Fruit fly (Drosophila melanogaster): Measurements from ENCODE around the gene CG34150.

CG34150 gene

dm6 chr3R:24813637-24814301 is at the start of gene CG34150, which contains the start of gene lili (continued):
- no peak for TF ChIP-seq D19A (tag; optimal IDR thresholded peaks at IDR 0.05)
- peak; percentile 61; the same call in 1 of the 2 replicates for TF ChIP-seq lmd (GFP tag; IDR thresholded peaks at IDR 0.05)
- peak; percentile 13 for TF ChIP-seq CG3407 (GFP tag; optimal IDR thresholded peaks at IDR 0.05)
- TF ChIP-seq CG11093 (GFP tag; IDR thresholded peaks at IDR 0.05): peak; percentile 44; the same call in 1 of the 3 replicates
- no peak for TF ChIP-seq CG9876 (GFP tag; optimal IDR thresholded peaks at IDR 0.05)
- no peak for TF ChIP-seq Elba2 (GFP tag; optimal IDR thresholded peaks at IDR 0.05)
- no peak for TF ChIP-seq CG2875 (GFP tag; optimal IDR thresholded peaks at IDR 0.05)
- TF ChIP-seq sima (GFP tag; optimal IDR thresholded peaks at IDR 0.05): peak; percentile 41
- TF ChIP-seq slp2 (GFP tag; optimal IDR thresholded peaks at IDR 0.05): peak; percentile 29
- TF ChIP-seq Deaf1 (tag; optimal IDR thresholded peaks at IDR 0.05): no peak
- TF ChIP-seq crol (GFP tag; IDR thresholded peaks at IDR 0.05): no peak
- TF ChIP-seq Opbp (GFP tag; IDR thresholded peaks at IDR 0.05; ENCODE audit: partially characterized antibody): peak; percentile 71; the same call in 2 of the 3 replicates
- peak; percentile 70 for TF ChIP-seq scrt (GFP tag; optimal IDR thresholded peaks at IDR 0.05)
- peak; percentile 73 for TF ChIP-seq CG9215 (GFP tag; IDR thresholded peaks at IDR 0.05)
- peak; percentile 47 for TF ChIP-seq luna (GFP tag; optimal IDR thresholded peaks at IDR 0.05)
- TF ChIP-seq CG6791 (GFP tag; IDR thresholded peaks at IDR 0.05; ENCODE audit: partially characterized antibody): peak; percentile 76
- TF ChIP-seq Gug (GFP tag; IDR thresholded peaks at IDR 0.05): peak; percentile 57; the same call in 3 of the 4 replicates
- peak; percentile 81 for TF ChIP-seq CG2678 (tag; optimal IDR thresholded peaks at IDR 0.05)
- TF ChIP-seq CG12659 (GFP tag; optimal IDR thresholded peaks at IDR 0.05): peak; percentile 80
- TF ChIP-seq CG13894 (tag; optimal IDR thresholded peaks at IDR 0.05): peak; percentile 80
- TF ChIP-seq CG6689 (GFP tag; IDR thresholded peaks at IDR 0.05): peak; percentile 80
- peak; percentile 75 for TF ChIP-seq hbn (GFP tag; IDR thresholded peaks at IDR 0.05; ENCODE audit: partially characterized antibody)
- TF ChIP-seq sens (GFP tag): peak; percentile 97
- peak; percentile 77 for TF ChIP-seq PHDP (tag; optimal IDR thresholded peaks at IDR 0.05)
- peak; percentile 57 for TF ChIP-seq CG1024 (GFP tag; IDR thresholded peaks at IDR 0.05)
- peak; percentile 70 for TF ChIP-seq CG10147 (GFP tag; optimal IDR thresholded peaks at IDR 0.05)
- TF ChIP-seq CG8290 (GFP tag; optimal IDR thresholded peaks at IDR 0.05): peak; percentile 90
- TF ChIP-seq CG8290 (tag; optimal IDR thresholded peaks at IDR 0.05): peak; percentile 19 to 21
- no peak for TF ChIP-seq Hr39 (optimal IDR thresholded peaks at IDR 0.05)
- TF ChIP-seq HmgZ (tag; optimal IDR thresholded peaks at IDR 0.05): peak; percentile 63
- peak; percentile 70 for TF ChIP-seq CG1602 (GFP tag; optimal IDR thresholded peaks at IDR 0.05)
- peak; percentile 90 for TF ChIP-seq CG17359 (tag; optimal IDR thresholded peaks at IDR 0.05)
- peak; percentile 80; the same call in 1 of the 2 replicates for TF ChIP-seq Atf6 (GFP tag; IDR thresholded peaks at IDR 0.05)
- peak; percentile 64 for TF ChIP-seq CG1647 (GFP tag; optimal IDR thresholded peaks at IDR 0.05)
- TF ChIP-seq CG7372 (GFP tag; IDR thresholded peaks at IDR 0.05): peak; percentile 72; the same call in 1 of the 2 replicates
- TF ChIP-seq hkb (optimal IDR thresholded peaks at IDR 0.05): peak; percentile 19
- peak; percentile 69 for TF ChIP-seq hkb (GFP tag; IDR thresholded peaks at IDR 0.05)
- TF ChIP-seq HLH4C (GFP tag; IDR thresholded peaks at IDR 0.05; ENCODE audit: partially characterized antibody): peak; percentile 71; the same call in 2 of the 3 replicates
- TF ChIP-seq repo (GFP tag; optimal IDR thresholded peaks at IDR 0.05): peak; percentile 53
- peak; percentile 71 for TF ChIP-seq lab (GFP tag; optimal IDR thresholded peaks at IDR 0.05)
- TF ChIP-seq CG1832 (GFP tag; optimal IDR thresholded peaks at IDR 0.05): no peak
- peak; percentile 73 for TF ChIP-seq inv (GFP tag; IDR thresholded peaks at IDR 0.05; ENCODE audit: partially characterized antibody)
- peak; percentile 62 for TF ChIP-seq CG11085 (GFP tag; IDR thresholded peaks at IDR 0.05)
- peak; percentile 87 for TF ChIP-seq chm (GFP tag; IDR thresholded peaks at IDR 0.05)
- peak; percentile 69 for TF ChIP-seq CG9609 (GFP tag; optimal IDR thresholded peaks at IDR 0.05)
- peak; percentile 47 for TF ChIP-seq fu2 (GFP tag; optimal IDR thresholded peaks at IDR 0.05)
- peak; percentile 79 for TF ChIP-seq pho (GFP tag; optimal IDR thresholded peaks at IDR 0.05)
- TF ChIP-seq Drgx (GFP tag; IDR thresholded peaks at IDR 0.05): no peak; the same call in 1 of the 2 replicates
- TF ChIP-seq exex (tag; optimal IDR thresholded peaks at IDR 0.05): no peak
- peak; percentile 43 for TF ChIP-seq gsb-n (tag; optimal IDR thresholded peaks at IDR 0.05)
- TF ChIP-seq Tbp (GFP tag; optimal IDR thresholded peaks at IDR 0.05): no peak

Measured in whole organism, embryonic.